Fruit fly (Drosophila melanogaster): ENCODE measurements around the gene CG33061.

DNA sequence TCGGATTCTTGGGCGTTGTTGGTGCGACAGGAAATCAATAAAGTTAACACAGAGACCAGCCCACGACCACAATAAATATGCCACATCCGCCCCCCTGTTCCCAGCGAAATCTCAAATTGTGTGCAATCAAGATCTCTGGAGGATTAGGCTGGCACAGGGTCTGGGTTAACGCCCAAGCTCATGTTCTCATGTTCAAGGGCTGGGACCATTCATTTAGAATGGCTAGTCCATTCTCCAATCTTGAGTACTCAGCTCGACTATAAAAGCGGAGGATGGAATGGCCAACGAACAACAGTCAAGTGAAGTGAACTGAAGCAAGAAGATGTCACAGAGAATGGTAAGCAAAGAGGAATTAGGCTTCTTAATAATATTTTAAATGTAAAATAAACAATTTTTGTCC lies 3.4 kb downstream of the CG33061 start, which contains the start of gene CG13056:
- TF ChIP-seq Eip78C (GFP tag) (no peak), esn (GFP tag; optimal IDR thresholded peaks at IDR 0.05) (no peak), achi (GFP tag; optimal IDR thresholded peaks at IDR 0.05) (no peak), Met (GFP tag; optimal IDR thresholded peaks at IDR 0.05) (no peak), CG6854 (GFP tag; optimal IDR thresholded peaks at IDR 0.05) (no peak), acj6 (GFP tag; optimal IDR thresholded peaks at IDR 0.05) (no peak), CG3919 (GFP tag; optimal IDR thresholded peaks at IDR 0.05) (no peak), CG6808 (GFP tag; optimal IDR thresholded peaks at IDR 0.05) (no peak), spab (GFP tag; optimal IDR thresholded peaks at IDR 0.05) (no peak), eg (GFP tag; IDR thresholded peaks at IDR 0.05) (no peak), CG16779 (tag; optimal IDR thresholded peaks at IDR 0.05) (no peak), cyc (GFP tag; optimal IDR thresholded peaks at IDR 0.05) (no peak), Ets96B (tag; optimal IDR thresholded peaks at IDR 0.05) (no peak), CG1621 (tag; optimal IDR thresholded peaks at IDR 0.05) (no peak)
